Worm (Caenorhabditis elegans) whole organism, L1 larva: ENCODE results near the gene arl-3.

Experiments
- lin-13 ChIP-seq: fragments of 150-350 bp; optimal IDR thresholded peaks from 2 replicates; lab custom pipeline; 2014; ENCODE audit warnings: missing biosample characterization, missing genetic modification reagents, missing genetic modification characterization
- nhr-11 ChIP-seq: fragments of 150-350 bp; optimal IDR thresholded peaks from 2 replicates; lab custom pipeline; 2014; ENCODE audit warnings: missing biosample characterization, missing genetic modification characterization
- nhr-77 ChIP-seq: fragments of 150-350 bp; optimal IDR thresholded peaks from 2 replicates; lab custom pipeline; 2014; ENCODE audit warnings: missing biosample characterization, missing genetic modification characterization
- unc-62 ChIP-seq: fragments of 150-350 bp; optimal IDR thresholded peaks from 2 replicates; lab custom pipeline; 2014; ENCODE audit warnings: missing biosample characterization, missing genetic modification reagents, missing genetic modification characterization

DNA sequence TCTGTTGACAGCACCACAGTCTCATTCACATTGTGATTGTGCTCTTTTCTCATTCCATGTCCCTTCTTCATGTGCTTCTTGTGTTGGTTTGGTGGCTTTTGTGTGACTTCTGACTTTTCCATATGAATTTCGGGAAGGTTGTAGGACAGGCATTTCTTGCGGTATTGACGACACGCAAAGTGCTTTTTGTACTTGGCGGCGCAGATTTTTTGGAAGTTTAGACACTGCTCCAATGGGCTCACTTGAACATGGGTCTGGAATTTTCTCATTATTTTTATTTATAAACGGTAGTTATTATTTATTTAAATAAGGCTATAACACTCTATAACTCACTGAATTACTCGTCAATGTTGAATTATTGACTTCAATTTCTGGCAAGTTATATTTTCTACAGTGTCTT lies 2.0 kb upstream of the arl-3 start:
- TF ChIP-seq nhr-77 (tag; lab: Kevin White, UChicago) (no peak), lin-13 (GFP tag; lab: Kevin White, UChicago) (no peak), nhr-11 (tag; lab: Kevin White, UChicago) (no peak), unc-62 (GFP tag; lab: Kevin White, UChicago) (no peak)
